Fruit fly (Drosophila melanogaster) whole organism: ENCODE results near the gene bc10.

Source experiments
- CG8478 ChIP-seq: fragments of >200 bp; optimal IDR thresholded peaks from 2 replicates; lab custom pipeline; 2018; ENCODE audit warnings: inconsistent platforms
- Dll ChIP-seq: fragments of >200 bp; optimal IDR thresholded peaks from 2 replicates; lab custom pipeline; 2017
- EcR ChIP-seq, 2 experiments: fragments of >200 bp; optimal IDR thresholded peaks; 2 replicates each; lab custom pipeline; 2017; ENCODE audit warnings: missing biosample characterization in 2 of 2, missing genetic modification characterization in 2 of 2, missing genetic modification reagents in 2 of 2
- pan ChIP-seq: fragments of >200 bp; optimal IDR thresholded peaks from 2 replicates; lab custom pipeline; 2017
- psq ChIP-seq: fragments of >200 bp; optimal IDR thresholded peaks from 2 replicates; lab custom pipeline; 2017
- usp ChIP-seq: fragments of >200 bp; optimal IDR thresholded peaks from 2 replicates; lab custom pipeline; 2017; ENCODE audit warnings: missing biosample characterization, missing genetic modification characterization, mixed read lengths

Gene bc10

dm6 chr3L:5580490-5581116 lies 15.6 kb downstream of the bc10 start:
- TF ChIP-seq CG8478 (lab: Kevin White, UChicago) = no peak
- TF ChIP-seq Dll (lab: Kevin White, UChicago) = no peak
- TF ChIP-seq pan = no peak
- no peak for TF ChIP-seq usp (GFP tag; lab: Kevin White, UChicago)
- no peak for TF ChIP-seq psq (lab: Kevin White, UChicago)
- TF ChIP-seq EcR (GFP tag; optimal IDR thresholded peaks at IDR 0.05; lab: Kevin White, UChicago) = no peak

dm6 chr3L:5581542-5581941 lies 16.5 kb downstream of the bc10 start:
- TF ChIP-seq pan (no peak), psq (lab: Kevin White, UChicago) (no peak), Dll (lab: Kevin White, UChicago) (no peak), EcR (GFP tag; optimal IDR thresholded peaks at IDR 0.05; lab: Kevin White, UChicago) (no peak), CG8478 (lab: Kevin White, UChicago) (no peak), usp (GFP tag; lab: Kevin White, UChicago) (no peak)

dm6 chr3L:5583295-5583707 lies 18.3 kb downstream of the bc10 start:
- TF ChIP-seq usp (GFP tag; lab: Kevin White, UChicago) (no peak), psq (lab: Kevin White, UChicago) (no peak), pan (no peak), EcR (GFP tag; optimal IDR thresholded peaks at IDR 0.05; lab: Kevin White, UChicago) (no peak), Dll (lab: Kevin White, UChicago) (no peak), CG8478 (lab: Kevin White, UChicago) (no peak)

dm6 chr3L:5592437-5592836 lies 27.4 kb downstream of the bc10 start, which contains the start of gene spo:
TSS of gene spo (minus strand) at chr3L:5592571.
- TF ChIP-seq EcR (GFP tag; optimal IDR thresholded peaks at IDR 0.05; lab: Kevin White, UChicago) (no peak), pan (no peak), psq (lab: Kevin White, UChicago) (no peak), usp (GFP tag; lab: Kevin White, UChicago) (no peak), CG8478 (lab: Kevin White, UChicago) (no peak), Dll (lab: Kevin White, UChicago) (no peak)

dm6 chr3L:5594163-5594715 lies 29.2 kb downstream of the bc10 start:
- TF ChIP-seq pan = no peak
- no peak for TF ChIP-seq CG8478 (lab: Kevin White, UChicago)
- no peak for TF ChIP-seq psq (lab: Kevin White, UChicago)
- TF ChIP-seq Dll (lab: Kevin White, UChicago) = no peak
- TF ChIP-seq EcR (GFP tag; optimal IDR thresholded peaks at IDR 0.05; lab: Kevin White, UChicago) = no peak
- no peak for TF ChIP-seq usp (GFP tag; lab: Kevin White, UChicago)

dm6 chr3L:5594853-5595593 lies 30.0 kb downstream of the bc10 start, which contains the start of the genes Alp10 and Alp9:
TSS of gene Alp10 (minus strand) at chr3L:5595272.
TSS of gene Alp9 (plus strand) at chr3L:5595542.
- no peak for TF ChIP-seq pan
- no peak for TF ChIP-seq usp (GFP tag; lab: Kevin White, UChicago)
- TF ChIP-seq Dll (lab: Kevin White, UChicago) = no peak
- no peak for TF ChIP-seq CG8478 (lab: Kevin White, UChicago)
- TF ChIP-seq psq (lab: Kevin White, UChicago) = no peak
- TF ChIP-seq EcR (GFP tag; optimal IDR thresholded peaks at IDR 0.05; lab: Kevin White, UChicago) = no peak

dm6 chr3L:5599592-5599991 lies 34.6 kb downstream of the bc10 start, which contains the start of gene CG10591:
TSS of gene CG10591 (minus strand) at chr3L:5599692.
- TF ChIP-seq psq (lab: Kevin White, UChicago) (no peak), CG8478 (lab: Kevin White, UChicago) (no peak), Dll (lab: Kevin White, UChicago) (no peak), EcR (GFP tag; optimal IDR thresholded peaks at IDR 0.05; lab: Kevin White, UChicago) (no peak), usp (GFP tag; lab: Kevin White, UChicago) (no peak), pan (no peak)

- TF ChIP-seq psq (lab: Kevin White, UChicago) (no peak), usp (GFP tag; lab: Kevin White, UChicago) (no peak), Dll (lab: Kevin White, UChicago) (no peak), pan (no peak)
These were observed 38.9 kb downstream of the bc10 start, which contains the start of gene TM9SF3 for dm6 chr3L:5603860-5604415. TSS of gene TM9SF3 (minus strand) at chr3L:5603979.

dm6 chr3L:5604490-5604889 lies 39.5 kb downstream of the bc10 start, which contains the start of gene mthl2:
TSS of gene mthl2 (plus strand) at chr3L:5604790.
- TF ChIP-seq CG8478 (lab: Kevin White, UChicago) (no peak), EcR (GFP tag; optimal IDR thresholded peaks at IDR 0.05; lab: Kevin White, UChicago) (no peak), Dll (lab: Kevin White, UChicago) (no peak), usp (GFP tag; lab: Kevin White, UChicago) (no peak)

- no peak for TF ChIP-seq psq (lab: Kevin White, UChicago)
- TF ChIP-seq CG8478 (lab: Kevin White, UChicago) = no peak
- no peak for TF ChIP-seq Dll (lab: Kevin White, UChicago)
- no peak for TF ChIP-seq EcR (GFP tag; optimal IDR thresholded peaks at IDR 0.05; lab: Kevin White, UChicago)
- no peak for TF ChIP-seq usp (GFP tag; lab: Kevin White, UChicago)
- TF ChIP-seq pan = no peak
These were observed 43.1 kb downstream of the bc10 start, which contains the start of gene Eaf6 for dm6 chr3L:5608128-5608527. TSS of gene Eaf6 (minus strand) at chr3L:5608300.
